Fruit fly (Drosophila melanogaster): Measurements from ENCODE around the gene slp2.

The slp2 gene

dm6 chr2L:3803466-3804143, 33.0 kb upstream of the slp2 start, which contains the start of gene Reph (continued):
- TF ChIP-seq Drgx (GFP tag; IDR thresholded peaks at IDR 0.05) (peak; percentile 37; the same call in 1 of the 2 replicates), CG3163 (GFP tag; optimal IDR thresholded peaks at IDR 0.05) (no peak)

- TF ChIP-seq ERR (GFP tag; optimal IDR thresholded peaks at IDR 0.05) (peak; percentile 96), CG12155 (GFP tag; optimal IDR thresholded peaks at IDR 0.05) (peak; percentile 95), CG11560 (tag; IDR thresholded peaks at IDR 0.05) (peak; percentile 89), pan (optimal IDR thresholded peaks at IDR 0.05) (no peak), pan (GFP tag; optimal IDR thresholded peaks at IDR 0.05 in 1 of 2, IDR thresholded peaks at IDR 0.05 in 1 of 2) (peak in 1 of 2 experiments; percentile 99), CG30403 (GFP tag; optimal IDR thresholded peaks at IDR 0.05) (peak; percentile 97), CG14710 (tag; optimal IDR thresholded peaks at IDR 0.05) (peak; percentile 98), CG34422 (GFP tag; IDR thresholded peaks at IDR 0.05) (peak; percentile 99), Gug (GFP tag; IDR thresholded peaks at IDR 0.05) (peak; percentile 97), Oaz (GFP tag; IDR thresholded peaks at IDR 0.05) (peak; percentile 94), tio (GFP tag; optimal IDR thresholded peaks at IDR 0.05) (peak; percentile 92), eyg (GFP tag; optimal IDR thresholded peaks at IDR 0.05) (peak; percentile 97), knrl (GFP tag; IDR thresholded peaks at IDR 0.05; ENCODE audit: partially characterized antibody) (0 out of 3 replicates have a peak, but pooled peaks have one; percentile 22), B-H1 (GFP tag; IDR thresholded peaks at IDR 0.05) (peak; percentile 97), Asciz (GFP tag; optimal IDR thresholded peaks at IDR 0.05) (peak; percentile 99), CG13775 (GFP tag; optimal IDR thresholded peaks at IDR 0.05) (peak; percentile 93), chinmo (GFP tag; IDR thresholded peaks at IDR 0.05; ENCODE audit: partially characterized antibody) (no peak), amos (GFP tag; IDR thresholded peaks at IDR 0.05; ENCODE audit: partially characterized antibody) (no peak), odd (GFP tag; optimal IDR thresholded peaks at IDR 0.05) (peak; percentile 96), chn (GFP tag; optimal IDR thresholded peaks at IDR 0.05) (peak; percentile 97), emc (GFP tag; optimal IDR thresholded peaks at IDR 0.05) (peak; percentile 92), gce (GFP tag; IDR thresholded peaks at IDR 0.05) (peak; percentile 98), CG8478 (optimal IDR thresholded peaks at IDR 0.05) (no peak), CG14860 (GFP tag; IDR thresholded peaks at IDR 0.05; ENCODE audit: partially characterized antibody) (no peak), CG1602 (GFP tag; optimal IDR thresholded peaks at IDR 0.05) (peak; percentile 95), CG6254 (GFP tag; optimal IDR thresholded peaks at IDR 0.05) (peak; percentile 98), vvl (GFP tag; IDR thresholded peaks at IDR 0.05) (peak; percentile 99), Mrtf (GFP tag; IDR thresholded peaks at IDR 0.05) (peak; percentile 97), HmgD (GFP tag; optimal IDR thresholded peaks at IDR 0.05) (peak; percentile 94), CG5180 (GFP tag; optimal IDR thresholded peaks at IDR 0.05) (peak; percentile 94), CG43689 (GFP tag; IDR thresholded peaks at IDR 0.05) (peak; percentile 91), CG2875 (GFP tag; optimal IDR thresholded peaks at IDR 0.05) (peak; percentile 98), sisA (GFP tag; IDR thresholded peaks at IDR 0.05) (peak; percentile 98), Atf6 (GFP tag; IDR thresholded peaks at IDR 0.05) (peak; percentile 98), CG4404 (GFP tag; IDR thresholded peaks at IDR 0.05) (peak; percentile 89), unc-4 (GFP tag; IDR thresholded peaks at IDR 0.05; ENCODE audit: partially characterized antibody) (no peak), Blimp-1 (GFP tag; optimal IDR thresholded peaks at IDR 0.05) (peak; percentile 98), ab (GFP tag; optimal IDR thresholded peaks at IDR 0.05) (peak; percentile 93), otp (GFP tag; IDR thresholded peaks at IDR 0.05) (peak; percentile 98), MBD-R2 (GFP tag; IDR thresholded peaks at IDR 0.05) (peak; percentile 95), CG7786 (GFP tag; optimal IDR thresholded peaks at IDR 0.05) (peak; percentile 96), cg (GFP tag; optimal IDR thresholded peaks at IDR 0.05) (no peak), D (optimal IDR thresholded peaks at IDR 0.05) (no peak), D (GFP tag; optimal IDR thresholded peaks at IDR 0.05) (peak; percentile 99), seq (GFP tag; IDR thresholded peaks at IDR 0.05) (peak; percentile 99), Dfd (GFP tag; optimal IDR thresholded peaks at IDR 0.05) (no peak)
Measured at dm6 chr2L:3804641-3805273, 31.9 kb upstream of the slp2 start.
